Fruit fly (Drosophila melanogaster): Measurements from ENCODE around the gene CG10864.

The CG10864 gene

DNA sequence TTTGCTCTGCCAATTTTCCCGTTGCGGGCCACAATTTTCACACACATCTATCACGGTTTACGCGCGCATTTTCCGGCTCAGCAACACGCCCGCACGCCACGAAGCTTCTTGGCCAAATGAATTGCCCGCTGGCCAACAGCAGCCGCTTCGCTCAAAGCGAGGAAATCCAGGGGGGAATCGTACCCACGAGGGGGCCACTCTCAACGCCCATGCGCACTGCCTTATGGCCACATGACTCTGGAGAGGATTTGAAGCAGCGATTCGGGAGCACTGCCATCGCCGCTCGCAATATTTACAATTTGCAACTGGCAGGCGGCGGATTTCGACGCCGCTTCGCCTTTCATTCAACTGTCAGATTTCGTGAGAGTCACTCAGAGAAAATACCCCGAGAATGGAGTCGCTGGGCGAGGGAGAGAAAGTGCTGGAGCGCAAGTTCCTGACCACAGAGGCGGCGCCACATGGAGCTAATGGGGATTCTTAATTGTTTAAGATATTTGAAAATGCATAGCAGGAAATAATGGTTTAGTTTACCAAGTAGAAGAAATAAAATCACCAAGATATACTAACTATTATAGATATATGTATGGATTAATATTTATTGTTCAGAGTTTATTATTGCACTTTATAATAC is 50.7 kb downstream of the CG10864 start, which contains the start of gene CG15803 (continued):
- TF ChIP-seq Rfx (GFP tag; IDR thresholded peaks at IDR 0.05) (no peak), Adf1 (GFP tag; IDR thresholded peaks at IDR 0.05) (peak; percentile 47; the same call in 1 of the 2 replicates), z (GFP tag; IDR thresholded peaks at IDR 0.05) (peak; percentile 59; the same call in 1 of the 3 replicates), sisA (GFP tag; IDR thresholded peaks at IDR 0.05) (0 out of 2 replicates have a peak, but pooled peaks have one; percentile 20), kah (GFP tag; optimal IDR thresholded peaks at IDR 0.05) (no peak), sim (GFP tag; IDR thresholded peaks at IDR 0.05) (no peak), YL-1 (GFP tag; optimal IDR thresholded peaks at IDR 0.05) (no peak), CG34224 (GFP tag; IDR thresholded peaks at IDR 0.05; ENCODE audit: partially characterized antibody) (no peak; the same call in 2 of the 3 replicates), Rx (GFP tag; IDR thresholded peaks at IDR 0.05) (no peak), CrebB (tag; optimal IDR thresholded peaks at IDR 0.05) (no peak), CG30403 (GFP tag; optimal IDR thresholded peaks at IDR 0.05) (peak; percentile 18), CG1647 (GFP tag; optimal IDR thresholded peaks at IDR 0.05) (no peak), tna (GFP tag; IDR thresholded peaks at IDR 0.05; ENCODE audit: partially characterized antibody) (no peak), scrt (GFP tag; optimal IDR thresholded peaks at IDR 0.05) (peak; percentile 26), Side (GFP tag; optimal IDR thresholded peaks at IDR 0.05) (no peak), trh (GFP tag; optimal IDR thresholded peaks at IDR 0.05) (no peak), CG4617 (GFP tag; optimal IDR thresholded peaks at IDR 0.05; ENCODE audit: borderline replicate concordance) (no peak), CG9817 (tag; optimal IDR thresholded peaks at IDR 0.05) (no peak), CG5953 (GFP tag; IDR thresholded peaks at IDR 0.05) (no peak), CG7928 (GFP tag; optimal IDR thresholded peaks at IDR 0.05) (no peak)

Measured in whole organism, embryonic.